Worm (Caenorhabditis elegans) whole organism, L3 larva: Measurements from ENCODE around the gene ZK177.3.

Experiments
- ama-1 ChIP-seq: fragments of 150-350 bp; optimal IDR thresholded peaks from 2 replicates; lab custom pipeline; 2018
- ceh-9 ChIP-seq: sonication (generic microtip); optimal IDR thresholded peaks from 2 replicates; lab custom pipeline; 2018; ENCODE audit warnings: missing biosample characterization, missing genetic modification characterization
- egl-27 ChIP-seq: sonication (generic microtip); optimal IDR thresholded peaks from 4 replicates; lab custom pipeline; 2017; ENCODE audit warnings: missing biosample characterization, missing genetic modification reagents, missing genetic modification characterization
- elt-3 ChIP-seq, 3 experiments: fragments of 150-350 bp in 1 of 3; sonication (generic microtip) in 2 of 3; optimal IDR thresholded peaks; 2 replicates in 2 of 3; 4 replicates in 1 of 3; lab custom pipeline; 2014 to 2017; ENCODE audit warnings: missing biosample characterization in 3 of 3, missing genetic modification characterization in 3 of 3
- fos-1 ChIP-seq: fragments of 150-350 bp; optimal IDR thresholded peaks from 2 replicates; lab custom pipeline; 2014; ENCODE audit warnings: missing biosample characterization, missing genetic modification characterization
- lin-39 ChIP-seq: fragments of 150-350 bp; optimal IDR thresholded peaks from 2 replicates; lab custom pipeline; 2018; ENCODE audit warnings: missing biosample characterization, missing genetic modification reagents, missing genetic modification characterization
- mdl-1 ChIP-seq: fragments of 150-350 bp; optimal IDR thresholded peaks from 2 replicates; lab custom pipeline; 2014; ENCODE audit warnings: missing biosample characterization, missing genetic modification characterization
- nhr-11 ChIP-seq: fragments of 150-350 bp; optimal IDR thresholded peaks from 2 replicates; lab custom pipeline; 2014; ENCODE audit warnings: missing biosample characterization, missing genetic modification characterization
- nhr-12 ChIP-seq: fragments of 150-350 bp; optimal IDR thresholded peaks from 2 replicates; lab custom pipeline; 2014; ENCODE audit warnings: missing biosample characterization, missing genetic modification characterization
- nhr-76 ChIP-seq: fragments of 150-350 bp; sonication (generic microtip); optimal IDR thresholded peaks from 5 replicates; lab custom pipeline; 2014; ENCODE audit warnings: missing biosample characterization, missing genetic modification characterization
- ztf-11 ChIP-seq: fragments of 150-350 bp; optimal IDR thresholded peaks from 2 replicates; lab custom pipeline; 2014; ENCODE audit warnings: missing biosample characterization, missing genetic modification characterization

- TF ChIP-seq nhr-11 (no peak), ceh-9 (tag; lab: Kevin White, UChicago) (no peak), ama-1 (no peak), fos-1 (tag; lab: Kevin White, UChicago) (no peak), nhr-12 (no peak), ztf-11 (no peak), mdl-1 (tag; lab: Kevin White, UChicago) (no peak), egl-27 (tag; lab: Kevin White, UChicago) (no peak), elt-3 (tag; optimal IDR thresholded peaks at IDR 0.05; lab: Kevin White, UChicago) (no peak), lin-39 (tag; lab: Kevin White, UChicago) (no peak), nhr-76 (tag; lab: Kevin White, UChicago) (no peak)
Observed at ce11 chrII:5541685-5542084, 26.0 kb downstream of the ZK177.3 start, which contains the start of gene C17C3.24.
